Worm (Caenorhabditis elegans): ENCODE results near the gene tcc-1.
"Not testable (repeated sequence)": the region's sequence is repeated elsewhere in the genome, so short reads cannot be mapped to it uniquely, and the experiment has no call there.

- not testable (repeated sequence) for TF ChIP-seq spr-1 (tag; optimal IDR thresholded peaks at IDR 0.05); unc-130 (GFP tag; optimal IDR thresholded peaks at IDR 0.05); unc-62 (GFP tag; optimal IDR thresholded peaks at IDR 0.05 in 1 of 2); unc-62 (tag; optimal IDR thresholded peaks at IDR 0.05); egl-27 (tag; optimal IDR thresholded peaks at IDR 0.05); mep-1 (tag; optimal IDR thresholded peaks at IDR 0.05); lin-13 (GFP tag; optimal IDR thresholded peaks at IDR 0.05); mxl-2 (GFP tag; conservative IDR thresholded peaks at IDR 0.05); jun-1 (tag; optimal IDR thresholded peaks at IDR 0.05); nhr-237 (tag; optimal IDR thresholded peaks at IDR 0.05)
These were observed 29.5 kb downstream of the tcc-1 start for ce11 chrV:17826325-17826724.
